Fruit fly (Drosophila melanogaster): ENCODE results near the gene RpL13A.

dm6 chr3R:5610656-5611055 lies 13.6 kb upstream of the RpL13A start:
- no peak for TF ChIP-seq Sin3A (optimal IDR thresholded peaks at IDR 0.05)
- no peak for TF ChIP-seq psq (optimal IDR thresholded peaks at IDR 0.05)
- TF ChIP-seq h (optimal IDR thresholded peaks at IDR 0.05): no peak
- TF ChIP-seq Myc (optimal IDR thresholded peaks at IDR 0.05): no peak
